Worm (Caenorhabditis elegans): ENCODE data around the gene C34F11.1.

The C34F11.1 gene

ce11 chrII:5181497-5181896, 31.3 kb upstream of the C34F11.1 start (continued):
- peak; percentile 43 for TF ChIP-seq fos-1 (tag; optimal IDR thresholded peaks at IDR 0.05)
- peak; percentile 59 for TF ChIP-seq fkh-10 (GFP tag; optimal IDR thresholded peaks at IDR 0.05)
- peak; percentile 45 for TF ChIP-seq jun-1 (tag; optimal IDR thresholded peaks at IDR 0.05)
- TF ChIP-seq aly-2 (tag; optimal IDR thresholded peaks at IDR 0.05): peak; percentile 6
- peak; percentile 72 for TF ChIP-seq blmp-1 (tag; optimal IDR thresholded peaks at IDR 0.05)
- peak; percentile 76 for TF ChIP-seq swsn-7 (tag; optimal IDR thresholded peaks at IDR 0.05)
- no peak for TF ChIP-seq vab-15 (tag; optimal IDR thresholded peaks at IDR 0.05)
- TF ChIP-seq hpl-2 (GFP tag; optimal IDR thresholded peaks at IDR 0.05): peak; percentile 13
- peak; percentile 11 for TF ChIP-seq pax-3 (tag; optimal IDR thresholded peaks at IDR 0.05)
- peak; percentile 41 for TF ChIP-seq irx-1 (tag; optimal IDR thresholded peaks at IDR 0.05)
- no peak for TF ChIP-seq ama-1 (optimal IDR thresholded peaks at IDR 0.05)
- TF ChIP-seq alr-1 (tag; optimal IDR thresholded peaks at IDR 0.05; ENCODE audit: borderline replicate concordance): no peak
- peak; percentile 37 for TF ChIP-seq dsc-1 (tag; optimal IDR thresholded peaks at IDR 0.05)
- TF ChIP-seq F16B12.6 (tag; optimal IDR thresholded peaks at IDR 0.05): peak; percentile 32
- peak; percentile 18 for TF ChIP-seq snpc-4 (tag; optimal IDR thresholded peaks at IDR 0.05)
- peak; percentile 47; the same call in 1 of the 2 replicates for TF ChIP-seq ceh-88 (GFP tag; IDR thresholded peaks at IDR 0.05)
- peak in 2 of 3 experiments; percentile 27 to 45 for TF ChIP-seq dpl-1 (GFP tag; optimal IDR thresholded peaks at IDR 0.05)
- TF ChIP-seq nhr-90 (tag; optimal IDR thresholded peaks at IDR 0.05; ENCODE audit: poor library complexity): peak; percentile 68
- no peak for TF ChIP-seq lir-3 (tag; optimal IDR thresholded peaks at IDR 0.05; ENCODE audit: poor library complexity)
- TF ChIP-seq nhr-71 (tag; optimal IDR thresholded peaks at IDR 0.05): peak; percentile 88
- TF ChIP-seq unc-62 (GFP tag; optimal IDR thresholded peaks at IDR 0.05): no peak

ce11 chrII:5182451-5182850, 30.3 kb upstream of the C34F11.1 start:
- TF ChIP-seq C16A3.4 (tag; optimal IDR thresholded peaks at IDR 0.05) (peak; percentile 15), sup-37 (GFP tag; optimal IDR thresholded peaks at IDR 0.05) (no peak), swsn-7 (tag; optimal IDR thresholded peaks at IDR 0.05) (peak; percentile 57), ceh-88 (GFP tag; IDR thresholded peaks at IDR 0.05) (no peak), vab-15 (tag; optimal IDR thresholded peaks at IDR 0.05) (no peak), mef-2 (tag; optimal IDR thresholded peaks at IDR 0.05) (peak; percentile 2), ceh-8 (GFP tag; optimal IDR thresholded peaks at IDR 0.05) (no peak), efl-1 (optimal IDR thresholded peaks at IDR 0.05) (peak; percentile 43 to 46), efl-1 (GFP tag; optimal IDR thresholded peaks at IDR 0.05 in 1 of 2) (peak in 1 of 2 experiments; percentile 90), C34B4.2 (tag; optimal IDR thresholded peaks at IDR 0.05) (no peak), snpc-4 (tag; optimal IDR thresholded peaks at IDR 0.05) (peak; percentile 30), lin-39 (tag; optimal IDR thresholded peaks at IDR 0.05) (no peak), Y116A8C.19 (tag; optimal IDR thresholded peaks at IDR 0.05; ENCODE audit: borderline replicate concordance) (no peak), nhr-84 (tag; optimal IDR thresholded peaks at IDR 0.05) (no peak), lin-15B (tag; optimal IDR thresholded peaks at IDR 0.05) (no peak), F16B12.6 (tag; optimal IDR thresholded peaks at IDR 0.05) (no peak), zip-4 (GFP tag; optimal IDR thresholded peaks at IDR 0.05) (no peak), mab-9 (GFP tag; IDR thresholded peaks at IDR 0.05) (no peak), ceh-82 (tag; optimal IDR thresholded peaks at IDR 0.05) (peak in 2 of 3 experiments; percentile 35 to 36), lin-35 (GFP tag; optimal IDR thresholded peaks at IDR 0.05) (peak; percentile 58 to 76), dpl-1 (GFP tag; optimal IDR thresholded peaks at IDR 0.05) (peak in 2 of 3 experiments; percentile 5 to 35), tbx-2 (tag; optimal IDR thresholded peaks at IDR 0.05) (peak; percentile 30), aly-2 (tag; optimal IDR thresholded peaks at IDR 0.05) (no peak), nhr-19 (GFP tag; conservative IDR thresholded peaks at IDR 0.05) (peak; percentile 63), nhr-12 (tag; optimal IDR thresholded peaks at IDR 0.05) (no peak), lin-13 (GFP tag; optimal IDR thresholded peaks at IDR 0.05) (peak; percentile 38), nhr-20 (tag; optimal IDR thresholded peaks at IDR 0.05) (peak; percentile 80), hlh-4 (tag; optimal IDR thresholded peaks at IDR 0.05) (no peak), lsy-2 (tag; optimal IDR thresholded peaks at IDR 0.05) (peak; percentile 57 to 67), nhr-76 (tag; optimal IDR thresholded peaks at IDR 0.05) (no peak), efl-3 (GFP tag; optimal IDR thresholded peaks at IDR 0.05) (no peak), grh-1 (GFP tag; IDR thresholded peaks at IDR 0.05) (no peak), pqm-1 (tag; optimal IDR thresholded peaks at IDR 0.05) (peak; percentile 56), egl-27 (tag; optimal IDR thresholded peaks at IDR 0.05) (no peak), nhr-71 (tag; optimal IDR thresholded peaks at IDR 0.05) (peak; percentile 83), nhr-11 (tag; optimal IDR thresholded peaks at IDR 0.05) (no peak), unc-62 (GFP tag; optimal IDR thresholded peaks at IDR 0.05) (no peak), tlp-1 (tag; optimal IDR thresholded peaks at IDR 0.05) (no peak), nhr-47 (tag; optimal IDR thresholded peaks at IDR 0.05) (peak; percentile 73)
